Fruit fly (Drosophila melanogaster): ENCODE data around the gene tau.

The tau gene

dm6 chr3R:27656686-27657535 lies at the start of gene tau:
Gene tau (minus strand): TSS chr3R:27656996.
- no peak for TF ChIP-seq Gug (GFP tag; IDR thresholded peaks at IDR 0.05)
- no peak for TF ChIP-seq acj6 (GFP tag; optimal IDR thresholded peaks at IDR 0.05)
- TF ChIP-seq OdsH (GFP tag; optimal IDR thresholded peaks at IDR 0.05) = no peak
- no peak for TF ChIP-seq CG6854 (GFP tag; optimal IDR thresholded peaks at IDR 0.05)
- TF ChIP-seq topi (GFP tag; optimal IDR thresholded peaks at IDR 0.05) = no peak
- no peak for TF ChIP-seq CG4318 (GFP tag; optimal IDR thresholded peaks at IDR 0.05)
- no peak for TF ChIP-seq CG9139 (GFP tag; optimal IDR thresholded peaks at IDR 0.05)
- no peak for TF ChIP-seq CG11294 (GFP tag; IDR thresholded peaks at IDR 0.05)
- TF ChIP-seq CG10631 (GFP tag; optimal IDR thresholded peaks at IDR 0.05) = no peak
- no peak for TF ChIP-seq CG6808 (GFP tag; optimal IDR thresholded peaks at IDR 0.05)
- TF ChIP-seq CG8119 (GFP tag; IDR thresholded peaks at IDR 0.05) = no peak
- no peak for TF ChIP-seq Hr39 (GFP tag; optimal IDR thresholded peaks at IDR 0.05)
- TF ChIP-seq CG15336 (GFP tag; IDR thresholded peaks at IDR 0.05) = no peak

DNA sequence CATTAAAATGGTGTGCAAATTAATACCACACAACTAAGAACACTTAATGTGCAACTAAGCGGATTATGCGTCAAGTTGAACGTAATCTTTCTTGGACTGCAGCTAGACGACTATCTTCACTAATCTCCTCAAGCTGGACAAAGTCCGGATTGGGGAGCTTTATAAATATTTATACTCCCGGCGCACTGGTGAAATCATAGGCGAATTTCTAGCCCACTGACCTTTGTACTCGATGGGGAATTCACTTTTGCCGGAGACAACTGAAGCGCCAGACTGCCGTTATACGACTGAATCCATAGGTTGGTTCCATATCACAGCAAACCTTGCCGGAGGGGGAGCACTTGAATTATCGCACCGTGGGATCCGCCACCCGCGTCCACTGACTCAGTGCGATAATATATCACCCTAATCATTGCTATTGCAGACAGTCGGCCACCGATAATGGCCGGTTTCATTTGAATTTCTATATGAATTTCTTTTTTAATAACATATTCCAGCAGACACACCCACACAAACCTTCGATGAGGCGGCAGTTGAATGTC lies 49.3 kb upstream of the tau start:
- TF ChIP-seq CG10631 (GFP tag; optimal IDR thresholded peaks at IDR 0.05) = no peak
- TF ChIP-seq CG10669 (GFP tag; optimal IDR thresholded peaks at IDR 0.05) = no peak
- TF ChIP-seq Sox14 (GFP tag; optimal IDR thresholded peaks at IDR 0.05) = no peak
- no peak for TF ChIP-seq esn (GFP tag; optimal IDR thresholded peaks at IDR 0.05)
- peak; percentile 89 for TF ChIP-seq vri (GFP tag; optimal IDR thresholded peaks at IDR 0.05)
- no peak for TF ChIP-seq salr (GFP tag; optimal IDR thresholded peaks at IDR 0.05)
- TF ChIP-seq fd59A (GFP tag; optimal IDR thresholded peaks at IDR 0.05) = no peak
- TF ChIP-seq eg (GFP tag; IDR thresholded peaks at IDR 0.05) = no peak
- no peak for TF ChIP-seq CG11762 (GFP tag; optimal IDR thresholded peaks at IDR 0.05; ENCODE audit: insufficient read depth)
- peak; percentile 46 to 59 for TF ChIP-seq ss (GFP tag; optimal IDR thresholded peaks at IDR 0.05)
- TF ChIP-seq Lpt (GFP tag; optimal IDR thresholded peaks at IDR 0.05) = no peak
- TF ChIP-seq achi (GFP tag; optimal IDR thresholded peaks at IDR 0.05) = no peak
- TF ChIP-seq CG8632 (GFP tag; optimal IDR thresholded peaks at IDR 0.05) = no peak
- no peak for TF ChIP-seq dac (GFP tag; optimal IDR thresholded peaks at IDR 0.05)
- no peak for TF ChIP-seq Ets21C (GFP tag; optimal IDR thresholded peaks at IDR 0.05)
- no peak for TF ChIP-seq fkh (GFP tag; optimal IDR thresholded peaks at IDR 0.05)
- no peak for TF ChIP-seq cyc (GFP tag; optimal IDR thresholded peaks at IDR 0.05)
- TF ChIP-seq Eip93F (GFP tag; optimal IDR thresholded peaks at IDR 0.05) = no peak
- no peak for TF ChIP-seq CG3032 (tag; optimal IDR thresholded peaks at IDR 0.05)
- TF ChIP-seq fd85E (GFP tag; optimal IDR thresholded peaks at IDR 0.05) = no peak
- TF ChIP-seq spab (GFP tag; optimal IDR thresholded peaks at IDR 0.05) = no peak
- TF ChIP-seq Met (GFP tag; optimal IDR thresholded peaks at IDR 0.05) = no peak
- TF ChIP-seq acj6 (GFP tag; optimal IDR thresholded peaks at IDR 0.05) = no peak
- no peak for TF ChIP-seq CG34406 (GFP tag; optimal IDR thresholded peaks at IDR 0.05)
- no peak for TF ChIP-seq net (GFP tag; optimal IDR thresholded peaks at IDR 0.05)
- peak; percentile 10 for TF ChIP-seq CG6854 (GFP tag; optimal IDR thresholded peaks at IDR 0.05)
- no peak for TF ChIP-seq Hr39 (GFP tag; optimal IDR thresholded peaks at IDR 0.05)
- TF ChIP-seq CG4318 (GFP tag; optimal IDR thresholded peaks at IDR 0.05) = no peak
- no peak for TF ChIP-seq Ets96B (tag; optimal IDR thresholded peaks at IDR 0.05)
- TF ChIP-seq Eip75B (GFP tag; optimal IDR thresholded peaks at IDR 0.05) = no peak
- TF ChIP-seq svp (GFP tag) = peak; percentile 89
- TF ChIP-seq CG11902 (GFP tag; optimal IDR thresholded peaks at IDR 0.05) = no peak
- TF ChIP-seq dsx (GFP tag; optimal IDR thresholded peaks at IDR 0.05; ENCODE audit: poor library complexity, severe bottlenecking) = no peak
- no peak for TF ChIP-seq lz (GFP tag; optimal IDR thresholded peaks at IDR 0.05)
- no peak for TF ChIP-seq Smox (GFP tag; optimal IDR thresholded peaks at IDR 0.05)
- TF ChIP-seq topi (GFP tag; optimal IDR thresholded peaks at IDR 0.05) = no peak
- no peak for TF ChIP-seq Sox102F (GFP tag; optimal IDR thresholded peaks at IDR 0.05)
- no peak for TF ChIP-seq CG8319 (GFP tag; optimal IDR thresholded peaks at IDR 0.05)
- TF ChIP-seq CG32006 (GFP tag; optimal IDR thresholded peaks at IDR 0.05) = no peak
- TF ChIP-seq Gug (GFP tag; IDR thresholded peaks at IDR 0.05) = no peak
- TF ChIP-seq Hr38 (GFP tag; optimal IDR thresholded peaks at IDR 0.05) = no peak
- TF ChIP-seq CG6792 (GFP tag; optimal IDR thresholded peaks at IDR 0.05) = no peak
